Worm (Caenorhabditis elegans) whole organism, L4/young adult: ENCODE data around the gene F14D7.14.

Experiments used
- W03F9.2 ChIP-seq: fragments of 150-350 bp; optimal IDR thresholded peaks from 2 replicates; lab custom pipeline; 2014; ENCODE audit warnings: missing biosample characterization, missing genetic modification characterization
- dao-5 ChIP-seq: sonication (generic microtip); optimal IDR thresholded peaks from 2 replicates; lab custom pipeline; 2016; ENCODE audit warnings: missing genotype, missing genetic modification characterization, moderate library complexity, missing compliant biosample characterization
- him-1 ChIP-seq: sonication (generic microtip); optimal IDR thresholded peaks from 2 replicates; lab custom pipeline; 2016; ENCODE audit warnings: missing genotype, missing genetic modification reagents, missing genetic modification characterization, missing compliant biosample characterization

- no peak for TF ChIP-seq W03F9.2 (tag; lab: Kevin White, UChicago)
- no peak for TF ChIP-seq him-1
- no peak for TF ChIP-seq dao-5 (tag; lab: Kevin White, UChicago)
These were observed 19.1 kb downstream of the F14D7.14 start, which contains the start of gene pepm-1 for ce11 chrV:14328806-14329205.
